Fruit fly (Drosophila melanogaster) whole organism, embryonic: ENCODE results near the gene Pdzd8.
A peak's percentile ranks its signal among the peaks of the same experiment; 100 is the strongest.

Experiments
- C15 ChIP-seq: fragments of 200-800 bp; sonication (Bioruptor generic); IDR thresholded peaks from 3 replicates; pipeline ENCODE4 v1.3.6; 2022; ENCODE audit warnings: missing biosample characterization, missing genetic modification characterization
- CG10267 ChIP-seq: fragments of 200-800 bp; sonication (Bioruptor generic); optimal IDR thresholded peaks from 2 replicates; lab custom pipeline; 2018; ENCODE audit warnings: missing biosample characterization, mild to moderate bottlenecking, missing genetic modification characterization, moderate library complexity
- CG10321 ChIP-seq: fragments of 200-800 bp; sonication (Bioruptor generic); IDR thresholded peaks from 2 replicates; pipeline ENCODE4 v1.3.6; 2022; ENCODE audit warnings: missing biosample characterization, missing genetic modification characterization
- CG11247 ChIP-seq: fragments of 200-800 bp; sonication (Bioruptor generic); IDR thresholded peaks from 2 replicates; pipeline ENCODE4 v1.3.6; 2022; ENCODE audit warnings: missing biosample characterization, missing genetic modification characterization
- CG14441 ChIP-seq: fragments of 200-800 bp; sonication (Bioruptor generic); IDR thresholded peaks from 2 replicates; pipeline ENCODE4 v1.3.6; 2022; ENCODE audit warnings: missing biosample characterization, missing genetic modification characterization
- CG15073 ChIP-seq: fragments of 200-800 bp; sonication (Bioruptor generic); optimal IDR thresholded peaks from 2 replicates; lab custom pipeline; 2016; ENCODE audit warnings: missing biosample characterization, missing genetic modification characterization
- CG16813 ChIP-seq: fragments of 200-800 bp; sonication (Bioruptor generic); IDR thresholded peaks from 3 replicates; pipeline ENCODE4 v1.3.6; 2022; ENCODE audit warnings: missing biosample characterization, missing genetic modification characterization; ENCODE audit not compliant: partially characterized antibody
- CG17568 ChIP-seq: fragments of 200-800 bp; sonication (Bioruptor generic); optimal IDR thresholded peaks from 2 replicates; lab custom pipeline; 2018; ENCODE audit warnings: missing biosample characterization, mild to moderate bottlenecking, missing genetic modification characterization, moderate library complexity
- CG31224 ChIP-seq: fragments of 200-800 bp; sonication (Bioruptor generic); IDR thresholded peaks from 2 replicates; pipeline ENCODE4 v1.3.6; 2022; ENCODE audit warnings: missing biosample characterization, missing genetic modification characterization
- CG7745 ChIP-seq: fragments of 200-800 bp; sonication (Bioruptor generic); optimal IDR thresholded peaks from 2 replicates; lab custom pipeline; 2018; ENCODE audit warnings: missing biosample characterization, mild to moderate bottlenecking, missing genetic modification characterization, moderate library complexity
- CG7963 ChIP-seq: fragments of 200-800 bp; sonication (Bioruptor generic); IDR thresholded peaks from 3 replicates; pipeline ENCODE4 v1.3.6; 2022; ENCODE audit warnings: missing biosample characterization, missing genetic modification characterization; ENCODE audit not compliant: partially characterized antibody
- CG7987 ChIP-seq: fragments of 200-800 bp; sonication (Bioruptor generic); optimal IDR thresholded peaks from 2 replicates; lab custom pipeline; 2018; ENCODE audit warnings: missing biosample characterization, mild to moderate bottlenecking, missing genetic modification characterization, moderate library complexity
- CG8388 ChIP-seq: fragments of 200-800 bp; sonication (Bioruptor generic); optimal IDR thresholded peaks from 2 replicates; lab custom pipeline; 2019; ENCODE audit warnings: missing biosample characterization, mild to moderate bottlenecking, missing genetic modification characterization, moderate library complexity
- CG8478 ChIP-seq: fragments of >200 bp; optimal IDR thresholded peaks from 2 replicates; lab custom pipeline; 2018
- CG8944 ChIP-seq: fragments of 200-800 bp; sonication (Bioruptor generic); optimal IDR thresholded peaks from 3 replicates; lab custom pipeline; 2016; ENCODE audit warnings: missing biosample characterization, missing genetic modification characterization
- CG9797 ChIP-seq: fragments of 200-800 bp; sonication (Bioruptor generic); optimal IDR thresholded peaks from 3 replicates; lab custom pipeline; 2018; ENCODE audit warnings: missing biosample characterization, mild to moderate bottlenecking, missing genetic modification characterization
- Dip2 ChIP-seq: fragments of 200-800 bp; sonication (Bioruptor generic); IDR thresholded peaks from 2 replicates; pipeline ENCODE4 v1.3.6; 2022; ENCODE audit warnings: missing biosample characterization, missing genetic modification characterization
- Dll ChIP-seq: fragments of 200-800 bp; sonication (Bioruptor generic); IDR thresholded peaks from 4 replicates; pipeline ENCODE4 v1.3.6; 2022; ENCODE audit warnings: missing biosample characterization, missing genetic modification characterization; ENCODE audit not compliant: partially characterized antibody
- Drgx ChIP-seq: fragments of 200-800 bp; sonication (Bioruptor generic); IDR thresholded peaks from 2 replicates; pipeline ENCODE4 v1.3.6; 2022; ENCODE audit warnings: missing biosample characterization, missing genetic modification characterization
- Elba2 ChIP-seq: fragments of 200-800 bp; sonication (Bioruptor generic); optimal IDR thresholded peaks from 3 replicates; lab custom pipeline; 2016; ENCODE audit warnings: missing biosample characterization, missing genetic modification characterization
- GATAe ChIP-seq: fragments of 200-800 bp; sonication (Bioruptor generic); conservative IDR thresholded peaks from 2 replicates; pipeline ENCODE4 v1.3.6; 2022; ENCODE audit warnings: missing biosample characterization, missing genetic modification characterization
- Hr78 ChIP-seq, 2 experiments: fragments of 200-800 bp in 1 of 2; fragments of >200 bp in 1 of 2; sonication (Bioruptor generic) in 1 of 2; optimal IDR thresholded peaks; 2 replicates each; lab custom pipeline; 2017 to 2019; ENCODE audit warnings: missing biosample characterization in 2 of 2, missing genetic modification characterization in 2 of 2, mild to moderate bottlenecking in 1 of 2, moderate library complexity in 1 of 2
- Jarid2 ChIP-seq: fragments of 200-800 bp; sonication (Bioruptor generic); optimal IDR thresholded peaks from 3 replicates; lab custom pipeline; 2017; ENCODE audit warnings: mild to moderate bottlenecking, missing biosample characterization, missing genetic modification reagents, missing genetic modification characterization
- Myb ChIP-seq: fragments of 200-800 bp; sonication (Bioruptor generic); optimal IDR thresholded peaks from 2 replicates; lab custom pipeline; 2016; ENCODE audit warnings: missing biosample characterization, missing genetic modification characterization
- Neu2 ChIP-seq: fragments of 200-800 bp; sonication (Bioruptor generic); optimal IDR thresholded peaks from 3 replicates; lab custom pipeline; 2016; ENCODE audit warnings: missing biosample characterization, missing genetic modification characterization, borderline replicate concordance
- Nf-YB ChIP-seq: fragments of 200-800 bp; sonication (Bioruptor generic); optimal IDR thresholded peaks from 3 replicates; lab custom pipeline; 2019; ENCODE audit warnings: missing biosample characterization, mild to moderate bottlenecking, missing genetic modification characterization, moderate library complexity
- Oaz ChIP-seq: fragments of 200-800 bp; sonication (Bioruptor generic); IDR thresholded peaks from 2 replicates; pipeline ENCODE4 v1.3.6; 2022; ENCODE audit warnings: missing biosample characterization, missing genetic modification characterization
- Poxn ChIP-seq: fragments of 200-800 bp; sonication (Bioruptor generic); IDR thresholded peaks from 2 replicates; pipeline ENCODE4 v1.3.6; 2022; ENCODE audit warnings: missing biosample characterization, missing genetic modification characterization
- Taf1 ChIP-seq: fragments of 200-800 bp; sonication (Bioruptor generic); IDR thresholded peaks from 2 replicates; pipeline ENCODE4 v1.3.6; 2022; ENCODE audit warnings: missing biosample characterization, missing genetic modification characterization
- ash1 ChIP-seq: fragments of 200-800 bp; sonication (Bioruptor generic); optimal IDR thresholded peaks from 2 replicates; lab custom pipeline; 2018; ENCODE audit warnings: missing biosample characterization, mild to moderate bottlenecking, missing genetic modification characterization
- bcd ChIP-seq: fragments of 200-800 bp; sonication (Bioruptor generic); optimal IDR thresholded peaks from 2 replicates; lab custom pipeline; 2017; ENCODE audit warnings: missing biosample characterization, mild to moderate bottlenecking, missing genetic modification characterization
- crol ChIP-seq: fragments of 200-800 bp; sonication (Bioruptor generic); IDR thresholded peaks from 2 replicates; pipeline ENCODE4 v1.3.6; 2022; ENCODE audit warnings: missing biosample characterization, missing genetic modification characterization
- crp ChIP-seq, 2 experiments: fragments of 200-800 bp; sonication (Bioruptor generic); optimal IDR thresholded peaks; 2 replicates in 1 of 2; 3 replicates in 1 of 2; lab custom pipeline; 2017; ENCODE audit warnings: missing biosample characterization in 2 of 2, missing genetic modification characterization in 2 of 2, mild to moderate bottlenecking in 1 of 2, moderate library complexity in 1 of 2
- disco-r ChIP-seq: fragments of 200-800 bp; sonication (Bioruptor generic); optimal IDR thresholded peaks from 2 replicates; lab custom pipeline; 2016; ENCODE audit warnings: missing biosample characterization, missing genetic modification characterization
- eve ChIP-seq, 2 experiments: fragments of >200 bp; optimal IDR thresholded peaks; 2 replicates each; lab custom pipeline; 2017; ENCODE audit warnings: missing biosample characterization in 2 of 2, missing genetic modification characterization in 2 of 2
- exex ChIP-seq: fragments of 200-800 bp; sonication (Bioruptor generic); optimal IDR thresholded peaks from 4 replicates; lab custom pipeline; 2018; ENCODE audit warnings: missing biosample characterization, mild to moderate bottlenecking, missing genetic modification characterization, moderate library complexity
- gcm ChIP-seq: fragments of 200-800 bp; sonication (Bioruptor generic); optimal IDR thresholded peaks from 2 replicates; lab custom pipeline; 2019; ENCODE audit warnings: missing biosample characterization, mild to moderate bottlenecking, missing genetic modification characterization, moderate library complexity
- hb ChIP-seq: fragments of 200-800 bp; sonication (Bioruptor generic); IDR thresholded peaks from 3 replicates; pipeline ENCODE4 v1.3.6; 2022; ENCODE audit warnings: missing biosample characterization, missing genetic modification characterization; ENCODE audit not compliant: partially characterized antibody
- hbn ChIP-seq: fragments of 200-800 bp; sonication (Bioruptor generic); IDR thresholded peaks from 2 replicates; pipeline ENCODE4 v1.3.6; 2022; ENCODE audit warnings: missing biosample characterization, missing genetic modification characterization; ENCODE audit not compliant: partially characterized antibody
- kni ChIP-seq: fragments of 200-800 bp; sonication (Bioruptor generic); optimal IDR thresholded peaks from 3 replicates; lab custom pipeline; 2017; ENCODE audit warnings: mild to moderate bottlenecking, missing biosample characterization, missing genetic modification reagents, missing genetic modification characterization
- lmd ChIP-seq: fragments of 200-800 bp; sonication (Bioruptor generic); IDR thresholded peaks from 2 replicates; pipeline ENCODE4 v1.3.6; 2022; ENCODE audit warnings: missing biosample characterization, missing genetic modification characterization
- nom ChIP-seq: fragments of 200-800 bp; sonication (Bioruptor generic); optimal IDR thresholded peaks from 2 replicates; lab custom pipeline; 2017; ENCODE audit warnings: missing biosample characterization, missing genetic modification characterization, mild to moderate bottlenecking, moderate library complexity, missing genetic modification reagents
- pum ChIP-seq: fragments of 200-800 bp; sonication (Bioruptor generic); optimal IDR thresholded peaks from 2 replicates; lab custom pipeline; 2016; ENCODE audit warnings: missing biosample characterization, missing genetic modification characterization
- pzg ChIP-seq: fragments of 200-800 bp; sonication (Bioruptor generic); optimal IDR thresholded peaks from 3 replicates; lab custom pipeline; 2018; ENCODE audit warnings: missing biosample characterization, mild to moderate bottlenecking, missing genetic modification characterization, moderate library complexity
- sens ChIP-seq: fragments of 200-800 bp; sonication (Bioruptor generic); peaks from one replicate; lab custom pipeline; 2016; ENCODE audit warnings: missing biosample characterization, missing genetic modification characterization
- sna ChIP-seq: fragments of 200-800 bp; sonication (Bioruptor generic); IDR thresholded peaks from 2 replicates; pipeline ENCODE4 v1.3.6; 2022; ENCODE audit warnings: missing biosample characterization, missing genetic modification characterization; ENCODE audit not compliant: partially characterized antibody
- so ChIP-seq: fragments of 200-800 bp; sonication (Bioruptor generic); IDR thresholded peaks from 3 replicates; pipeline ENCODE4 v1.3.6; 2022; ENCODE audit warnings: missing biosample characterization, missing genetic modification characterization
- sr ChIP-seq: fragments of 200-800 bp; sonication (Bioruptor generic); IDR thresholded peaks from 3 replicates; pipeline ENCODE4 v1.3.6; 2022; ENCODE audit warnings: missing biosample characterization, missing genetic modification characterization
- tx ChIP-seq: fragments of 200-800 bp; sonication (Bioruptor generic); optimal IDR thresholded peaks from 2 replicates; lab custom pipeline; 2016; ENCODE audit warnings: missing biosample characterization, missing genetic modification characterization
- z ChIP-seq: fragments of 200-800 bp; sonication (Bioruptor generic); IDR thresholded peaks from 3 replicates; pipeline ENCODE4 v1.3.6; 2022; ENCODE audit warnings: missing biosample characterization, missing genetic modification characterization
- zen ChIP-seq: fragments of 200-800 bp; sonication (Bioruptor generic); optimal IDR thresholded peaks from 3 replicates; lab custom pipeline; 2018; ENCODE audit warnings: missing biosample characterization, mild to moderate bottlenecking, missing genetic modification characterization, moderate library complexity

The Pdzd8 gene

dm6 chrX:11925213-11925612 lies 5.4 kb downstream of the Pdzd8 start (continued):
- TF ChIP-seq Elba2 (GFP tag; lab: Kevin White, UChicago), result no peak
- no peak for TF ChIP-seq Neu2 (GFP tag; lab: Kevin White, UChicago)
- TF ChIP-seq Poxn (GFP tag; lab: Robert Waterston, UW), result 0 out of 2 replicates have a peak, but pooled peaks have one; percentile 37
- no peak for TF ChIP-seq CG10267 (tag; lab: Kevin White, UChicago)
- no peak for TF ChIP-seq tx (GFP tag; lab: Kevin White, UChicago)
- TF ChIP-seq z, result no peak
- TF ChIP-seq crol (GFP tag; lab: Robert Waterston, UW), result no peak
- 0 out of 3 replicates have a peak, but pooled peaks have one; percentile 35 for TF ChIP-seq so (GFP tag; lab: Robert Waterston, UW)
- no peak for TF ChIP-seq hbn (GFP tag; lab: Robert Waterston, UW)
- no peak for TF ChIP-seq CG9797 (GFP tag; lab: Kevin White, UChicago)
- peak; percentile 79 for TF ChIP-seq Drgx (GFP tag; lab: Robert Waterston, UW)
- no peak for TF ChIP-seq sr (GFP tag; lab: Robert Waterston, UW)
- TF ChIP-seq Oaz (GFP tag; lab: Robert Waterston, UW), result peak; percentile 32; the same call in 1 of the 2 replicates
- TF ChIP-seq CG7987 (GFP tag; lab: Kevin White, UChicago), result no peak
- TF ChIP-seq CG8478 (lab: Kevin White, UChicago), result no peak
- TF ChIP-seq sna (GFP tag; lab: Robert Waterston, UW), result no peak
- no peak for TF ChIP-seq eve (GFP tag; optimal IDR thresholded peaks at IDR 0.05; lab: Kevin White, UChicago)
- TF ChIP-seq disco-r (GFP tag; lab: Kevin White, UChicago), result no peak
- TF ChIP-seq CG16813 (GFP tag; lab: Robert Waterston, UW), result no peak
- TF ChIP-seq Jarid2, result no peak
- TF ChIP-seq CG15073 (GFP tag; lab: Kevin White, UChicago), result no peak
- no peak for TF ChIP-seq hb
- no peak for TF ChIP-seq gcm
- no peak for TF ChIP-seq CG17568
- no peak for TF ChIP-seq Hr78 (GFP tag; optimal IDR thresholded peaks at IDR 0.05; lab: Kevin White, UChicago)
- no peak for TF ChIP-seq Nf-YB (GFP tag; lab: Kevin White, UChicago)
- TF ChIP-seq CG8944 (GFP tag; lab: Kevin White, UChicago), result no peak
- no peak for TF ChIP-seq kni (GFP tag; lab: Kevin White, UChicago)
- no peak for TF ChIP-seq pzg (GFP tag; lab: Kevin White, UChicago)
- TF ChIP-seq crp (GFP tag; optimal IDR thresholded peaks at IDR 0.05; lab: Kevin White, UChicago), result no peak
- TF ChIP-seq CG7963, result no peak
- no peak for TF ChIP-seq CG10321
- TF ChIP-seq CG8388, result peak; percentile 6
- TF ChIP-seq bcd (GFP tag; lab: Kevin White, UChicago), result peak; percentile 36
- TF ChIP-seq CG7745 (tag; lab: Kevin White, UChicago), result no peak
- TF ChIP-seq Dll, result no peak
- no peak for TF ChIP-seq zen
- TF ChIP-seq Myb (GFP tag; lab: Kevin White, UChicago), result no peak
- no peak for TF ChIP-seq ash1 (GFP tag; lab: Kevin White, UChicago)
- TF ChIP-seq nom (GFP tag; lab: Kevin White, UChicago), result no peak
- peak; percentile 68; the same call in 1 of the 2 replicates for TF ChIP-seq lmd (GFP tag; lab: Robert Waterston, UW)
- peak; percentile 69; the same call in 1 of the 2 replicates for TF ChIP-seq CG11247 (GFP tag; lab: Robert Waterston, UW)
- TF ChIP-seq CG14441, result peak; percentile 69
- TF ChIP-seq Taf1, result peak; percentile 64
- no peak for TF ChIP-seq GATAe (GFP tag; lab: Robert Waterston, UW)
- TF ChIP-seq C15 (GFP tag; lab: Robert Waterston, UW), result peak; percentile 44; the same call in 1 of the 3 replicates
- no peak for TF ChIP-seq pum (GFP tag; lab: Kevin White, UChicago)
- TF ChIP-seq CG31224, result peak; percentile 58
- peak; percentile 89 for TF ChIP-seq sens (GFP tag; lab: Kevin White, UChicago)
- TF ChIP-seq Dip2 (GFP tag; lab: Robert Waterston, UW), result no peak
- peak; percentile 6 for TF ChIP-seq exex (tag; lab: Kevin White, UChicago)
